Worm (Caenorhabditis elegans) whole organism, L4 larva: ENCODE data around the gene puf-8.

Experiments
- F26F4.8 ChIP-seq: fragments of 200-800 bp; sonication (Bioruptor generic); conservative IDR thresholded peaks from 2 replicates; pipeline ENCODE4 v1.3.6; 2022; ENCODE audit warnings: missing genetic modification characterization, missing compliant biosample characterization
- F37D6.2 ChIP-seq: sonication (generic microtip); optimal IDR thresholded peaks from 2 replicates; lab custom pipeline; 2016; ENCODE audit warnings: mild to moderate bottlenecking, missing genetic modification characterization, missing compliant biosample characterization
- T20F7.1 ChIP-seq: fragments of 200-800 bp; sonication (Bioruptor generic); optimal IDR thresholded peaks from 2 replicates; lab custom pipeline; 2018; ENCODE audit warnings: mild to moderate bottlenecking, missing genetic modification characterization, missing compliant biosample characterization
- ZK546.5 ChIP-seq, 2 experiments: sonication (generic microtip); optimal IDR thresholded peaks; 2 replicates each; lab custom pipeline; 2017; ENCODE audit warnings: missing biosample characterization in 2 of 2, missing genetic modification characterization in 2 of 2
- aha-1 ChIP-seq: fragments of 150-350 bp; peaks from one replicate; lab custom pipeline; 2014; ENCODE audit warnings: missing biosample characterization, missing genetic modification characterization
- ceh-32 ChIP-seq: sonication (generic microtip); optimal IDR thresholded peaks from 2 replicates; lab custom pipeline; 2016; ENCODE audit warnings: mild to moderate bottlenecking, missing genetic modification characterization, missing compliant biosample characterization; ENCODE audit not compliant: poor library complexity
- daf-19 ChIP-seq: fragments of 200-800 bp; sonication (Bioruptor generic); conservative IDR thresholded peaks from 2 replicates; pipeline ENCODE4 v1.3.6; 2022; ENCODE audit warnings: missing genetic modification characterization, missing compliant biosample characterization
- dmd-6 ChIP-seq: fragments of 200-800 bp; sonication (Bioruptor generic); IDR thresholded peaks from 2 replicates; pipeline ENCODE4 v1.3.6; 2022; ENCODE audit warnings: missing genetic modification reagents, missing genetic modification characterization, missing compliant biosample characterization
- dmd-9 ChIP-seq: fragments of 200-800 bp; sonication (Bioruptor generic); IDR thresholded peaks from 2 replicates; pipeline ENCODE4 v1.3.6; 2022; ENCODE audit warnings: missing genetic modification reagents, missing genetic modification characterization, missing compliant biosample characterization
- dpl-1 ChIP-seq: fragments of 150-350 bp; optimal IDR thresholded peaks from 2 replicates; lab custom pipeline; 2014; ENCODE audit warnings: missing biosample characterization, missing genetic modification reagents, missing genetic modification characterization
- hif-1 ChIP-seq, 2 experiments: sonication (generic microtip); optimal IDR thresholded peaks; 2 replicates each; lab custom pipeline; 2016 to 2017; ENCODE audit warnings: missing compliant biosample characterization in 2 of 2, missing genetic modification characterization in 2 of 2, missing genetic modification reagents in 2 of 2, missing genotype in 2 of 2, mild to moderate bottlenecking in 1 of 2
- hlh-11 ChIP-seq: fragments of 200-800 bp; sonication (Bioruptor generic); optimal IDR thresholded peaks from 2 replicates; lab custom pipeline; 2018; ENCODE audit warnings: mild to moderate bottlenecking, missing genetic modification characterization, missing compliant biosample characterization
- hlh-30 ChIP-seq: sonication (generic microtip); optimal IDR thresholded peaks from 2 replicates; lab custom pipeline; 2017; ENCODE audit warnings: antibody characterized with exemption, mild to moderate bottlenecking, missing genetic modification characterization, missing compliant biosample characterization; ENCODE audit not compliant: insufficient read depth
- jun-1 ChIP-seq: fragments of 150-350 bp; optimal IDR thresholded peaks from 2 replicates; lab custom pipeline; 2014; ENCODE audit warnings: missing biosample characterization, missing genetic modification reagents, missing genetic modification characterization
- lim-7 ChIP-seq: fragments of 200-800 bp; sonication (Bioruptor generic); IDR thresholded peaks from 2 replicates; pipeline ENCODE4 v1.3.6; 2022; ENCODE audit warnings: missing genetic modification characterization, missing compliant biosample characterization
- lin-1 ChIP-seq: fragments of 200-800 bp; sonication (Bioruptor generic); IDR thresholded peaks from 2 replicates; pipeline ENCODE4 v1.3.6; 2022; ENCODE audit warnings: missing genetic modification reagents, missing genetic modification characterization, missing compliant biosample characterization
- lin-13 ChIP-seq: fragments of 150-350 bp; optimal IDR thresholded peaks from 2 replicates; lab custom pipeline; 2014; ENCODE audit warnings: missing biosample characterization, missing genetic modification reagents, missing genetic modification characterization
- lir-3 ChIP-seq: sonication (generic microtip); optimal IDR thresholded peaks from 2 replicates; lab custom pipeline; 2016; ENCODE audit warnings: mild to moderate bottlenecking, missing genetic modification characterization, missing compliant biosample characterization
- mdl-1 ChIP-seq, 2 experiments: fragments of 150-350 bp in 1 of 2; sonication (generic microtip) in 1 of 2; optimal IDR thresholded peaks; 2 replicates each; lab custom pipeline; 2014 to 2017; ENCODE audit warnings: missing biosample characterization in 2 of 2, missing genetic modification characterization in 2 of 2
- mes-2 ChIP-seq: sonication (generic microtip); optimal IDR thresholded peaks from 2 replicates; lab custom pipeline; 2016; ENCODE audit warnings: missing genotype, mild to moderate bottlenecking, missing genetic modification characterization, missing compliant biosample characterization; ENCODE audit not compliant: poor library complexity, severe bottlenecking
- nhr-102 ChIP-seq: sonication (generic microtip); optimal IDR thresholded peaks from 2 replicates; lab custom pipeline; 2016; ENCODE audit warnings: mild to moderate bottlenecking, missing genetic modification characterization, moderate library complexity, missing compliant biosample characterization
- nhr-11 ChIP-seq: fragments of 150-350 bp; optimal IDR thresholded peaks from 2 replicates; lab custom pipeline; 2014; ENCODE audit warnings: missing biosample characterization, missing genetic modification characterization
- nhr-111 ChIP-seq: fragments of 200-800 bp; sonication (Bioruptor generic); optimal IDR thresholded peaks from 2 replicates; lab custom pipeline; 2018; ENCODE audit warnings: mild to moderate bottlenecking, missing genetic modification characterization, missing compliant biosample characterization
- nhr-237 ChIP-seq: sonication (generic microtip); optimal IDR thresholded peaks from 2 replicates; lab custom pipeline; 2017; ENCODE audit warnings: missing biosample characterization, missing genetic modification characterization
- nhr-28 ChIP-seq: fragments of 150-350 bp; optimal IDR thresholded peaks from 2 replicates; lab custom pipeline; 2014; ENCODE audit warnings: missing biosample characterization, missing genetic modification characterization
- nhr-41 ChIP-seq: fragments of 200-800 bp; sonication (Bioruptor generic); IDR thresholded peaks from 2 replicates; pipeline ENCODE4 v1.3.6; 2022; ENCODE audit warnings: missing genetic modification reagents, missing genetic modification characterization, missing compliant biosample characterization
- nhr-48 ChIP-seq: sonication (generic microtip); optimal IDR thresholded peaks from 2 replicates; lab custom pipeline; 2016; ENCODE audit warnings: mild to moderate bottlenecking, missing genetic modification characterization, missing compliant biosample characterization
- nhr-6 ChIP-seq: fragments of 150-350 bp; optimal IDR thresholded peaks from 2 replicates; lab custom pipeline; 2014; ENCODE audit warnings: missing biosample characterization, missing genetic modification characterization
- pha-4 ChIP-seq, 2 experiments: fragments of 150-350 bp in 1 of 2; fragments of 200-800 bp in 1 of 2; sonication (Bioruptor generic) in 1 of 2; IDR thresholded peaks in 1 of 2; optimal IDR thresholded peaks in 1 of 2; 2 replicates each; pipeline versions ENCODE4 v1.3.6 to Lab custom; 2014 to 2022; ENCODE audit warnings: missing genetic modification characterization in 2 of 2, missing genetic modification reagents in 2 of 2, missing biosample characterization in 1 of 2, missing compliant biosample characterization in 1 of 2
- php-3 ChIP-seq: fragments of 200-800 bp; sonication (Bioruptor generic); IDR thresholded peaks from 2 replicates; pipeline ENCODE4 v1.3.6; 2022; ENCODE audit warnings: missing genetic modification reagents, missing genetic modification characterization, missing compliant biosample characterization
- pqm-1 ChIP-seq: sonication (generic microtip); optimal IDR thresholded peaks from 2 replicates; lab custom pipeline; 2017; ENCODE audit warnings: missing biosample characterization, missing genetic modification characterization
- rbr-2 ChIP-seq: sonication (generic microtip); optimal IDR thresholded peaks from 2 replicates; lab custom pipeline; 2016; ENCODE audit warnings: missing genotype, missing genetic modification characterization, missing compliant biosample characterization
- snpc-4 ChIP-seq: fragments of 150-350 bp; optimal IDR thresholded peaks from 2 replicates; lab custom pipeline; 2014; ENCODE audit warnings: missing biosample characterization, missing genetic modification characterization
- spr-3 ChIP-seq: fragments of 200-800 bp; sonication (Bioruptor generic); optimal IDR thresholded peaks from 2 replicates; lab custom pipeline; 2018; ENCODE audit warnings: mild to moderate bottlenecking, missing genetic modification characterization, missing compliant biosample characterization
- unc-62 ChIP-seq, 3 experiments: fragments of 150-350 bp in 1 of 3; sonication (generic microtip); optimal IDR thresholded peaks in 2 of 3; peaks in 1 of 3; 1 replicate in 1 of 3; 2 replicates in 2 of 3; lab custom pipeline; 2014 to 2017; ENCODE audit warnings: missing biosample characterization in 3 of 3, missing genetic modification characterization in 3 of 3, missing genetic modification reagents in 3 of 3, missing genotype in 1 of 3
- vab-7 ChIP-seq: fragments of 200-800 bp; sonication (Bioruptor generic); IDR thresholded peaks from 2 replicates; pipeline ENCODE4 v1.3.6; 2022; ENCODE audit warnings: missing genetic modification reagents, missing genetic modification characterization, missing compliant biosample characterization
- zag-1 ChIP-seq: fragments of 150-350 bp; optimal IDR thresholded peaks from 2 replicates; lab custom pipeline; 2014; ENCODE audit warnings: missing biosample characterization, missing genetic modification characterization
- zip-11 ChIP-seq: fragments of 200-800 bp; sonication (Bioruptor generic); IDR thresholded peaks from 2 replicates; pipeline ENCODE4 v1.3.6; 2022; ENCODE audit warnings: missing genetic modification characterization, missing compliant biosample characterization
- zip-2 ChIP-seq: fragments of 150-350 bp; optimal IDR thresholded peaks from 2 replicates; lab custom pipeline; 2014; ENCODE audit warnings: missing biosample characterization, missing genetic modification characterization

The puf-8 gene

DNA sequence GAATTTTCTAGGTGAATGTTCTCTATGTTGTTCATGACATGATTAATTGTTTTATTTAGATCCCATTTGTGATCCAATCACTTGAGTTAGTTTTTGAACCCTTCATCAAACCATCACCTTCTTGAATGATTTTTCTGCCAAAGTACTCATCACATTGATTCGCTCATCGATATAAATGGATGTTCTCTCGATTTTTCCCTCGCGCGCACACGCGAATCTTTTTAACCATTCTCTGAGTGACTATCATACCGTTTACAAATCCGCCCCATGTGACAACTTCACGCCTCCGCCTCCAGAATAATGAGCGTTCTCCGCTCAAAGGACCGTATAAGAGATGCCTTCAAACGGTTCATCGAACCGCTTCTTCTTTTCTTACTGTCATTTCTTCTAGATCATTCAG is 44.8 kb upstream of the puf-8 start (continued):
- TF ChIP-seq zip-2 (tag; lab: Kevin White, UChicago) (no peak), nhr-41 (GFP tag; lab: Robert Waterston, UW) (no peak), mes-2 (tag; lab: Kevin White, UChicago) (no peak), lir-3 (tag; lab: Kevin White, UChicago) (no peak), nhr-237 (no peak), nhr-28 (tag; lab: Kevin White, UChicago) (peak; percentile 74), nhr-48 (tag; lab: Kevin White, UChicago) (peak; percentile 40), aha-1 (peak; percentile 56), spr-3 (GFP tag; lab: Kevin White, UChicago) (no peak), snpc-4 (tag; lab: Kevin White, UChicago) (no peak), unc-62 (GFP tag; optimal IDR thresholded peaks at IDR 0.05 in 1 of 2; lab: Kevin White, UChicago) (peak in 1 of 2 experiments; percentile 98), unc-62 (tag; optimal IDR thresholded peaks at IDR 0.05; lab: Kevin White, UChicago) (no peak)

- no peak for TF ChIP-seq jun-1 (tag; lab: Kevin White, UChicago)
- peak; percentile 19; the same call in 1 of the 2 replicates for TF ChIP-seq dmd-6 (GFP tag; lab: Robert Waterston, UW)
- no peak for TF ChIP-seq mdl-1 (tag; optimal IDR thresholded peaks at IDR 0.05; lab: Kevin White, UChicago)
- no peak for TF ChIP-seq php-3 (GFP tag; lab: Robert Waterston, UW)
- TF ChIP-seq hlh-30 (tag; lab: Kevin White, UChicago), result peak; percentile 9
- no peak for TF ChIP-seq pqm-1 (tag; lab: Kevin White, UChicago)
- peak; percentile 97 for TF ChIP-seq aha-1
- no peak for TF ChIP-seq nhr-11 (tag; lab: Kevin White, UChicago)
- TF ChIP-seq nhr-111 (GFP tag; lab: Kevin White, UChicago), result no peak
- TF ChIP-seq lin-1 (GFP tag; lab: Robert Waterston, UW), result no peak
- TF ChIP-seq dmd-9 (GFP tag; lab: Robert Waterston, UW), result no peak
- peak; percentile 18 for TF ChIP-seq hlh-11 (tag; lab: Kevin White, UChicago)
- TF ChIP-seq zag-1 (tag; lab: Kevin White, UChicago), result no peak
- no peak for TF ChIP-seq ceh-32 (tag; lab: Kevin White, UChicago)
- TF ChIP-seq daf-19 (GFP tag; lab: Robert Waterston, UW), result no peak
- TF ChIP-seq hif-1 (tag; optimal IDR thresholded peaks at IDR 0.05; lab: Kevin White, UChicago), result peak; percentile 55 to 73
- TF ChIP-seq nhr-6 (tag; lab: Kevin White, UChicago), result no peak
- TF ChIP-seq unc-62 (GFP tag; optimal IDR thresholded peaks at IDR 0.05 in 1 of 2; lab: Kevin White, UChicago), result peak in 1 of 2 experiments; percentile 26
- no peak for TF ChIP-seq unc-62 (tag; optimal IDR thresholded peaks at IDR 0.05; lab: Kevin White, UChicago)
- TF ChIP-seq nhr-237, result no peak
- TF ChIP-seq ZK546.5 (tag; optimal IDR thresholded peaks at IDR 0.05; lab: Kevin White, UChicago), result no peak
- TF ChIP-seq lim-7 (GFP tag; lab: Robert Waterston, UW), result no peak
- TF ChIP-seq vab-7 (GFP tag; lab: Robert Waterston, UW), result no peak
- TF ChIP-seq zip-11, result no peak
- TF ChIP-seq lin-13, result no peak
These were observed 43.7 kb upstream of the puf-8 start for ce11 chrII:7341572-7342303.

DNA sequence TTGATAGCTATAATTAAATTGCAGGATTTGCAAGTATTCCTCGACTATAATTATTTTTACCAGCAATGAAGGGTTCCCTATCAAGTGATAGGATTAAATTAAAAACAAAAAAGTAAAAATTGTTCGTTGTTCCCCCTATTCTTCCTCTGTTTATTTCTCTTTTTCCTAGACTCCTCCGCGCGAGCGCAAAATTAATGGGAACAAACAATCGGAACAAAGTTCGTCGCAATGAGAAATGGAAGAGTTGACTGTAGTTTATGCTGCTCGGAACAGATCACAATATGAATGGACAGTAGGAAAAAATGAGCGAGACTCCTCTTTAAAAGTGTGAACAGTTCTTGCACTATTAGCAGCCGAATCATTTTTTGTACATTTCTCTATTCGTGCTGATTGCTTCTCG is 42.7 kb upstream of the puf-8 start:
- TF ChIP-seq nhr-102 (no peak), F26F4.8 (no peak), rbr-2 (tag; lab: Kevin White, UChicago) (no peak), dpl-1 (GFP tag; lab: Kevin White, UChicago) (no peak), pha-4 (GFP tag; IDR thresholded peaks at IDR 0.05; lab: Robert Waterston, UW) (no peak), pha-4 (tag; optimal IDR thresholded peaks at IDR 0.05; lab: Kevin White, UChicago) (peak; percentile 85), T20F7.1 (GFP tag; lab: Kevin White, UChicago) (no peak), dmd-6 (GFP tag; lab: Robert Waterston, UW) (0 out of 2 replicates have a peak, but pooled peaks have one; percentile 18), nhr-28 (tag; lab: Kevin White, UChicago) (peak; percentile 5), ceh-32 (tag; lab: Kevin White, UChicago) (no peak), ZK546.5 (tag; optimal IDR thresholded peaks at IDR 0.05; lab: Kevin White, UChicago) (no peak), F37D6.2 (tag; lab: Kevin White, UChicago) (no peak), zag-1 (tag; lab: Kevin White, UChicago) (no peak)
- TF ChIP-seq, all 104 proteins: peak for 3
